Worm (Caenorhabditis elegans) whole organism, early embryonic: ENCODE results near the gene T21E8.6.

Experiments used
- scrt-1 ChIP-seq: fragments of 200-800 bp; sonication (Bioruptor generic); IDR thresholded peaks from 2 replicates; pipeline ENCODE4 v1.3.6; 2022; ENCODE audit warnings: missing genetic modification characterization, missing compliant biosample characterization
- sea-1 ChIP-seq: fragments of 200-800 bp; sonication (Bioruptor generic); conservative IDR thresholded peaks from 2 replicates; pipeline ENCODE4 v1.3.6; 2022; ENCODE audit warnings: missing genetic modification characterization, missing compliant biosample characterization
- tbx-11 ChIP-seq: fragments of 200-800 bp; sonication (Bioruptor generic); IDR thresholded peaks from 2 replicates; pipeline ENCODE4 v1.3.6; 2022; ENCODE audit warnings: missing genetic modification characterization, missing compliant biosample characterization

ce11 chrX:10834568-10834967 lies 47.5 kb upstream of the T21E8.6 start:
- TF ChIP-seq tbx-11 (GFP tag; lab: Robert Waterston, UW) = no peak
- TF ChIP-seq scrt-1 (GFP tag; lab: Robert Waterston, UW) = no peak
- TF ChIP-seq sea-1 (GFP tag; lab: Robert Waterston, UW) = no peak
